Worm (Caenorhabditis elegans): ENCODE results near the gene R02D5.8.

R02D5.8 gene

DNA sequence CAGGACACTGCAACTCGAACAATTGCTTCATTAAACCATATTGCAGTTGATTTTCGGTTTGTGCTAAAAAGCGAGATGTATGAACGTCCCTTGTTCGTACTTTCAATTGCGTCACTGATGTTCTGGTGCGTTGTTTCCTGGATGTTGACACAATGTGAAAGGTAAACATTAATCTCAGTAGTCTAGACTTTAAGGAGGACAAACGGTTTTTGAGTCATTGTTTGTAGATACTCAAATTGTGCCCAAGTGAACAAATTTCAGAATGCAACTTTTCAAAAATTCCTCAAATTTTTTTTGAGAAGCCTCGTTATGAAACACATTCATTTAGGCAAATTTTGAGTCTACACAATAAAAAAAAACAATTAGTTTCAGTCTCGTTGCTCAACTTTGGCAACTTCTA is 21.8 kb upstream of the R02D5.8 start:
- peak in 1 of 2 experiments; percentile 58 for TF ChIP-seq unc-62 (GFP tag; optimal IDR thresholded peaks at IDR 0.05 in 1 of 2)
- no peak for TF ChIP-seq unc-62 (tag; optimal IDR thresholded peaks at IDR 0.05)
- no peak for TF ChIP-seq ceh-20 (GFP tag; IDR thresholded peaks at IDR 0.05)
- no peak for TF ChIP-seq mxl-3 (GFP tag; optimal IDR thresholded peaks at IDR 0.05)
- no peak for TF ChIP-seq pqm-1 (tag; optimal IDR thresholded peaks at IDR 0.05)
- no peak for TF ChIP-seq dpl-1 (GFP tag; optimal IDR thresholded peaks at IDR 0.05)
- no peak for TF ChIP-seq mep-1 (tag; optimal IDR thresholded peaks at IDR 0.05)
- TF ChIP-seq mdl-1 (tag; optimal IDR thresholded peaks at IDR 0.05) = no peak

DNA sequence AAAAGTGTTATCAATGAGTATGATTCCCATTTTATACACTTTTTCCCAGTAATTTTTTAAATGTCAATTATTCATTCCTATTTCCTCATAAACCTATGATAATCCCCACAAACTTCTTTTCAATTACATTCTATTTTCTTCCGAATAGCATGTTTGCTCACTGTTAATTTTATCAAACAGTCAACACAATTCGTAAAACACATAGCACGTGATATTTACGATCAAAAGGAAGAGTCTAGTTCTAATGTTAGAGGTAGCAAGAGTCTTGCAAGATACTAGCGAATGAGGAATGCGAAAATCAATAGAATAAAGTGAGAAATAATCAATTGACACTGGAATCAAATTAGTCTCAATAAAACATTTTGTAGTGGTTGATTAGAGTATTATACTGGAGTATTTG is 20.2 kb upstream of the R02D5.8 start:
- no peak for TF ChIP-seq daf-16 (GFP tag; optimal IDR thresholded peaks at IDR 0.05)
- TF ChIP-seq daf-16 (tag; optimal IDR thresholded peaks at IDR 0.05) = peak; percentile 35
- TF ChIP-seq hif-1 (tag; optimal IDR thresholded peaks at IDR 0.05) = no peak

DNA sequence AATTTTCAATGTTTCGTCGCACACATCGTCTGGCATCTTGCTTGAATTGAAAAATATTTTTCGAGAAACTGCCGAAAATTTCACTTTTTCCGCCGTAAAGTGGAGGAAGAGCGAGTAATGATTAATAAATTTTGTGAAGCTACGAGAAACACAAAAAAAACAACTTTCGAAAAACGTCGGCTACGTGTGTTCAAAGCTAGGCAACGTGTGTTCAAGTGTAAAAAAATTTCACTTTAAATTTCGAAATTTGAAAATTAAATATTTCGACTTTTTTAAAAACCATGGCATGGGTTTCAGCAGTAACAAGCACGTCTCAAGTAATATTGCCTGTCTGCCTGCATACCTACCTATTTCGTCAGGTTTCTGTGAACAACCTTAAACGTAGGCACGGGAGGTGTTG is 17.1 kb upstream of the R02D5.8 start, which contains the start of gene tag-191:
Gene tag-191 (minus strand): TSS at position 101 of the 400 bp plus-strand sequence.
- TF ChIP-seq nhr-11 (tag; optimal IDR thresholded peaks at IDR 0.05) (no peak), R02D3.7 (tag; optimal IDR thresholded peaks at IDR 0.05) (no peak), unc-62 (GFP tag; optimal IDR thresholded peaks at IDR 0.05 in 1 of 2) (peak in 1 of 2 experiments; percentile 11), unc-62 (tag; optimal IDR thresholded peaks at IDR 0.05) (no peak)

DNA sequence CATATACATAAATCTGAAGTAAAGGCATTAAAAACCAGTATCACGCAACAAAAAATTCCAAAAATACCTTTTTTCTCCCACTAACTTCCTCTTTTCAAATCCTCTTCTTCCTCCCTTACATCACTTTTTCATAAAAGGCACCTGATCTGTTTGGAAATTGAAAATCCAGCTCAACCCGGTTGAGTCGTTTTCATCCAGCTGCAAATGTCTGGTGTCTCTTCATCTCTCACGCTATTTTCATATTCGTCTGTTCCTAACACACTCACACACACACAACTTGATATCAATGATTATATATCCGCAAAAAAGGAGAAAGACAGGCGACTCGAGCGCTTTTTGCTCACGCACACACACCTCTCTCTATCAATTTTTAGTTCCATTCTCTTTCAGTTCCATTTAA is 13.2 kb upstream of the R02D5.8 start:
- peak; percentile 70 for TF ChIP-seq aha-1 (tag)
- TF ChIP-seq egl-43 (GFP tag; IDR thresholded peaks at IDR 0.05) = no peak

DNA sequence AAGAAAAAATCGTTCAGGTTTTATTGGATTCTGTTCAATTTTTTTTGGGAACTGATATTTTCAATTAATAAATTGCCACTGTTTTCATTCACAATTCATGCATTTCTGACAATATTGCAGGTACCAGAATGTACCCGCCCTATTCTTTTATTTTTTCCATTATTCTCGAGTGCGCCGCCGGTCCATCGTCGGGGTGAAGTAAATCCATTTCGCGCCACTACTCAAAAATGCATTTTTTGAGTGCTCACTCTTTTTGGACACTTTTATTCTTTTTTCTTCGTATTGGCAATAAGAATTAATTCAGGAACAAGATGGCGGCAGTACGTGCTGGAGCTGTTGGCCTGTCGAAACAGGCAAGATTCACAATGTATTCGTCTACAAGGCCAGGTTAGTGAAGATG is 11.6 kb upstream of the R02D5.8 start, which contains the start of gene kcnl-4:
Gene kcnl-4 (plus strand): TSS at position 301 of the 400 bp plus-strand sequence.
- TF ChIP-seq tra-1 (GFP tag; IDR thresholded peaks at IDR 0.05) (no peak), T26A8.4 (GFP tag; IDR thresholded peaks at IDR 0.05) (no peak), dmd-6 (GFP tag; IDR thresholded peaks at IDR 0.05) (no peak), daf-12 (tag; optimal IDR thresholded peaks at IDR 0.05) (no peak), nhr-41 (GFP tag; IDR thresholded peaks at IDR 0.05) (no peak), tag-97 (GFP tag; IDR thresholded peaks at IDR 0.05) (no peak), aha-1 (tag) (no peak), sdz-12 (GFP tag; optimal IDR thresholded peaks at IDR 0.05) (no peak), T20F7.1 (GFP tag; optimal IDR thresholded peaks at IDR 0.05) (no peak), zfp-2 (tag; optimal IDR thresholded peaks at IDR 0.05) (no peak)

DNA sequence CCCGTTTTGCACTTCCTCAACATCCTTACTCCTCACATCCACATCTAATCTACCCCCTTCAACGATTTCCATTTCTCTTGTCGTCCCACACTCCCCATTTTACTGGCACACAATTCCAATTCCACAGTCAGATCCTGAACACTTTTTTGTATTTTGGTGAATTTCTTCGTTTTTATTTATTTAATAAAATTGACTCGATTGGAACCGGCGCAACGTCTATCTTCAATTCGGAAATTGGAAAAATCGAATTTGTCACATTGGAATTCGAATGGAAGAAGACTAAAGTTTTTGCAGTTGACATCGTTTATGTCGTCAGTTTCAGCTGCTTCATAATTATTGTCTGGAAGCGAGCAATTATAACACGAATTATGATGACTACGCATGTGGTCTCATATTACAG is 8.0 kb upstream of the R02D5.8 start:
- TF ChIP-seq zip-11 (GFP tag; IDR thresholded peaks at IDR 0.05) = no peak
- TF ChIP-seq ces-1 (GFP tag; optimal IDR thresholded peaks at IDR 0.05) = peak; percentile 53

DNA sequence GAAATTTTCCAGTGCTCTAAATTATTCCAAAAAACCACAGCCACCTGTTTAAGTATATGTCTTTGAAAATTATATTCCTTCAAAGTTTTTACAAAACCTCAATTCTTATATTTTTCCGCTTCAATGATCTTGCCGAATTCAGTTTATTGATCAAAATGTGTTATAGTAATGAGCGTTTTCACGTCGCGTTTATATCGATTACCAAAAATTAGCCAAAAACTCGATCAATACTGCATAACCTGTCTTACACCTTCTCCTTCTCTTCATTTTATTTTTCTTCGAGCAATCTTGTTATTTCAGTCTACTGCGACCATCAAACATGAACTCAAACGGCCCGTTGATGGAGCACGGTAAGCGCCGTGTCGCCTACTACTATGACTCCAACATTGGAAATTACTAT is 5.9 kb upstream of the R02D5.8 start, which contains the start of gene hda-1:
Gene hda-1 (plus strand): TSS at position 301 of the 400 bp plus-strand sequence.
- TF ChIP-seq rbr-2 (tag; optimal IDR thresholded peaks at IDR 0.05) (no peak), mdl-1 (tag; optimal IDR thresholded peaks at IDR 0.05) (no peak)

DNA sequence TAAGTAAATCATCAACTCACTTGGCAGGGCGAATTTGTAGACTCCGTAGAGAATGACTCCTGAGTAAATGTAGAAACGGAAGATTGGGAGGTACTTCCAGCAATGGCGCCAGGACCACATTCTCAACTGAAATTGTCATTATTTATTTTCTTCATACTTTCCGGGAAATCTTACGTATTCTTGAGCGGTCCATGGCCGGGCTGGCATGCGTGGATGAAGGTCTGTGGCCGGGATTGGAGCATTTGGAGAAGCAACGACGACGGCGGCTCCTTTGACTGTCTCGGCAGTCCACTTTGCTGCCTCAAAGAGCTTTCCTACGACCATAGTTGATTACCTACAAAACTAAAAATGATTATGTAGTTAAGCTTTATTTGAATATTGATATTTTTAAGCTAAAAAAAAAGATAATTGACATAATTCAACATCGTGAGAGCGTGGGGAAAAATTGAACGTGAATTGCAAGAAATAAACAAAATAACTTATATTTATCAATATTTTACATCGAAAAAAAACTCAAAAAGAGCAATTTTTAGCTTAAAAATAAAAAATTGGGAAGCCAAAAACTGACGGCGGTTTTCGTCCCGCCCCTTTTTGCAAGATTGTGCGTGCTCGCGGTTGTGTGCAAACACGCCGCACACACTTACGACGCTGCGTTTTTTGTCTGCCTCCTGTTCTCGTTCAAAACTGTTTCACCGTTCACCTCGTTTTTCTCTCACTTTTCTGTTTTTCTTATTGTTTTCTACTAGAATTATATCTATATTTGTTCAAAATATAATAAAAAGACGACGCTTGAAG is 4.8 kb upstream of the R02D5.8 start, which contains the start of gene ril-1:
Gene ril-1 (minus strand): TSS at position 342 of the 795 bp plus-strand sequence.
- TF ChIP-seq nhr-77 (tag; optimal IDR thresholded peaks at IDR 0.05) = peak; percentile 43
- peak; percentile 59 for TF ChIP-seq nhr-28 (tag; optimal IDR thresholded peaks at IDR 0.05)
- TF ChIP-seq unc-130 (GFP tag; optimal IDR thresholded peaks at IDR 0.05) = no peak
- no peak for TF ChIP-seq arid-1 (GFP tag; conservative IDR thresholded peaks at IDR 0.05)
- TF ChIP-seq lin-13 (GFP tag; optimal IDR thresholded peaks at IDR 0.05) = peak; percentile 40
- peak; percentile 6 for TF ChIP-seq mxl-3 (GFP tag; optimal IDR thresholded peaks at IDR 0.05)
- peak; percentile 45; the same call in 1 of the 2 replicates for TF ChIP-seq hmg-1.1 (GFP tag; IDR thresholded peaks at IDR 0.05)
- TF ChIP-seq aha-1 (tag) = peak; percentile 77
- peak; percentile 41 for TF ChIP-seq rbr-2 (tag; optimal IDR thresholded peaks at IDR 0.05)
- no peak for TF ChIP-seq spr-3 (GFP tag; optimal IDR thresholded peaks at IDR 0.05)
- TF ChIP-seq hlh-30 (tag; optimal IDR thresholded peaks at IDR 0.05; ENCODE audit: insufficient read depth) = peak; percentile 35
- peak; percentile 53 for TF ChIP-seq dpl-1 (GFP tag; optimal IDR thresholded peaks at IDR 0.05)
- TF ChIP-seq nhr-6 (tag; optimal IDR thresholded peaks at IDR 0.05) = peak; percentile 89
- TF ChIP-seq unc-62 (GFP tag; optimal IDR thresholded peaks at IDR 0.05 in 1 of 2) = no peak
- TF ChIP-seq unc-62 (tag; optimal IDR thresholded peaks at IDR 0.05) = no peak
- TF ChIP-seq vab-7 (GFP tag; IDR thresholded peaks at IDR 0.05) = no peak

All from whole organism, L4 larva.